Worm (Caenorhabditis elegans) whole organism, L4 larva: ENCODE measurements around the gene ZC513.14.
A peak's percentile ranks its signal among the peaks of the same experiment; 100 is the strongest.

Source experiments
- D1046.2 ChIP-seq: fragments of 200-800 bp; sonication (Bioruptor generic); IDR thresholded peaks from 2 replicates; pipeline ENCODE4 v1.3.6; 2022; ENCODE audit warnings: missing genetic modification characterization, missing compliant biosample characterization
- F10B5.3 ChIP-seq: sonication (generic microtip); optimal IDR thresholded peaks from 2 replicates; lab custom pipeline; 2016; ENCODE audit warnings: mild to moderate bottlenecking, missing genetic modification characterization, missing compliant biosample characterization
- F44E2.7 ChIP-seq: fragments of 200-800 bp; sonication (Bioruptor generic); IDR thresholded peaks from 2 replicates; pipeline ENCODE4 v2.1.2; 2022; ENCODE audit warnings: missing genetic modification characterization, missing compliant biosample characterization
- R02D3.7 ChIP-seq: fragments of 150-350 bp; sonication (generic microtip); optimal IDR thresholded peaks from 3 replicates; lab custom pipeline; 2014; ENCODE audit warnings: missing biosample characterization, missing genetic modification characterization
- T20F7.1 ChIP-seq: fragments of 200-800 bp; sonication (Bioruptor generic); optimal IDR thresholded peaks from 2 replicates; lab custom pipeline; 2018; ENCODE audit warnings: mild to moderate bottlenecking, missing genetic modification characterization, missing compliant biosample characterization
- T26A8.4 ChIP-seq: fragments of 200-800 bp; sonication (Bioruptor generic); IDR thresholded peaks from 2 replicates; pipeline ENCODE4 v1.3.6; 2022; ENCODE audit warnings: missing genetic modification characterization, missing compliant biosample characterization
- Y105C5A.15 ChIP-seq: fragments of 200-800 bp; sonication (Bioruptor generic); IDR thresholded peaks from 2 replicates; pipeline ENCODE4 v1.3.6; 2022; ENCODE audit warnings: missing genetic modification characterization, missing compliant biosample characterization
- Y75B8A.6 ChIP-seq: fragments of 200-800 bp; sonication (Bioruptor generic); IDR thresholded peaks from 2 replicates; pipeline ENCODE4 v1.3.6; 2022; ENCODE audit warnings: missing genetic modification reagents, missing genetic modification characterization, missing compliant biosample characterization
- ZK337.2 ChIP-seq: fragments of 200-800 bp; sonication (Bioruptor generic); IDR thresholded peaks from 2 replicates; pipeline ENCODE4 v1.3.6; 2022; ENCODE audit warnings: missing genetic modification reagents, missing genetic modification characterization, missing compliant biosample characterization
- ZK546.5 ChIP-seq, 2 experiments: sonication (generic microtip); optimal IDR thresholded peaks; 2 replicates each; lab custom pipeline; 2017; ENCODE audit warnings: missing biosample characterization in 2 of 2, missing genetic modification characterization in 2 of 2
- ama-1 ChIP-seq: fragments of 150-350 bp; optimal IDR thresholded peaks from 2 replicates; lab custom pipeline; 2014; ENCODE audit warnings: inconsistent platforms, mixed read lengths
- ceh-20 ChIP-seq: fragments of 200-800 bp; sonication (Bioruptor generic); IDR thresholded peaks from 2 replicates; pipeline ENCODE4 v1.3.6; 2022; ENCODE audit warnings: missing genetic modification reagents, missing genetic modification characterization, missing compliant biosample characterization
- ces-1 ChIP-seq: fragments of 150-350 bp; sonication (generic microtip); optimal IDR thresholded peaks from 4 replicates; lab custom pipeline; 2014; ENCODE audit warnings: missing biosample characterization, missing genetic modification reagents, missing genetic modification characterization
- cey-2 ChIP-seq: sonication (generic microtip); optimal IDR thresholded peaks from 3 replicates; lab custom pipeline; 2017; ENCODE audit warnings: missing genetic modification characterization, mild to moderate bottlenecking, missing compliant biosample characterization, antibody characterized with exemption, borderline replicate concordance; ENCODE audit not compliant: insufficient read depth
- daf-12 ChIP-seq: fragments of 150-350 bp; optimal IDR thresholded peaks from 2 replicates; lab custom pipeline; 2014; ENCODE audit warnings: missing biosample characterization, missing genetic modification reagents, missing genetic modification characterization
- daf-16 ChIP-seq, 3 experiments: sonication (generic microtip); optimal IDR thresholded peaks; 2 replicates each; lab custom pipeline; 2016 to 2017; ENCODE audit warnings: missing genetic modification characterization in 3 of 3, missing genetic modification reagents in 3 of 3, mild to moderate bottlenecking in 2 of 3, missing compliant biosample characterization in 2 of 3, missing biosample characterization in 1 of 3, moderate library complexity in 1 of 3
- daf-8 ChIP-seq: fragments of 200-800 bp; sonication (Bioruptor generic); IDR thresholded peaks from 2 replicates; pipeline ENCODE4 v1.3.6; 2022; ENCODE audit warnings: missing genetic modification characterization, missing compliant biosample characterization
- dmd-6 ChIP-seq: fragments of 200-800 bp; sonication (Bioruptor generic); IDR thresholded peaks from 2 replicates; pipeline ENCODE4 v1.3.6; 2022; ENCODE audit warnings: missing genetic modification reagents, missing genetic modification characterization, missing compliant biosample characterization
- dmd-9 ChIP-seq: fragments of 200-800 bp; sonication (Bioruptor generic); IDR thresholded peaks from 2 replicates; pipeline ENCODE4 v1.3.6; 2022; ENCODE audit warnings: missing genetic modification reagents, missing genetic modification characterization, missing compliant biosample characterization
- dpl-1 ChIP-seq: fragments of 150-350 bp; optimal IDR thresholded peaks from 2 replicates; lab custom pipeline; 2014; ENCODE audit warnings: missing biosample characterization, missing genetic modification reagents, missing genetic modification characterization
- dve-1 ChIP-seq: sonication (generic microtip); optimal IDR thresholded peaks from 2 replicates; lab custom pipeline; 2017; ENCODE audit warnings: antibody characterized with exemption, mild to moderate bottlenecking, missing genetic modification characterization, missing compliant biosample characterization; ENCODE audit not compliant: insufficient read depth
- egl-43 ChIP-seq: fragments of 200-800 bp; sonication (Bioruptor generic); IDR thresholded peaks from 2 replicates; pipeline ENCODE4 v1.3.6; 2022; ENCODE audit warnings: missing genetic modification reagents, missing genetic modification characterization, missing compliant biosample characterization
- hif-1 ChIP-seq, 2 experiments: sonication (generic microtip); optimal IDR thresholded peaks; 2 replicates each; lab custom pipeline; 2016 to 2017; ENCODE audit warnings: missing compliant biosample characterization in 2 of 2, missing genetic modification characterization in 2 of 2, missing genetic modification reagents in 2 of 2, missing genotype in 2 of 2, mild to moderate bottlenecking in 1 of 2
- hlh-11 ChIP-seq: fragments of 200-800 bp; sonication (Bioruptor generic); optimal IDR thresholded peaks from 2 replicates; lab custom pipeline; 2018; ENCODE audit warnings: mild to moderate bottlenecking, missing genetic modification characterization, missing compliant biosample characterization
- hlh-30 ChIP-seq: sonication (generic microtip); optimal IDR thresholded peaks from 2 replicates; lab custom pipeline; 2017; ENCODE audit warnings: antibody characterized with exemption, mild to moderate bottlenecking, missing genetic modification characterization, missing compliant biosample characterization; ENCODE audit not compliant: insufficient read depth
- jun-1 ChIP-seq: fragments of 150-350 bp; optimal IDR thresholded peaks from 2 replicates; lab custom pipeline; 2014; ENCODE audit warnings: missing biosample characterization, missing genetic modification reagents, missing genetic modification characterization
- lin-1 ChIP-seq: fragments of 200-800 bp; sonication (Bioruptor generic); IDR thresholded peaks from 2 replicates; pipeline ENCODE4 v1.3.6; 2022; ENCODE audit warnings: missing genetic modification reagents, missing genetic modification characterization, missing compliant biosample characterization
- lin-29 ChIP-seq: fragments of 200-800 bp; sonication (Bioruptor generic); IDR thresholded peaks from 2 replicates; pipeline ENCODE4 v1.3.6; 2022; ENCODE audit warnings: missing genetic modification reagents, missing genetic modification characterization, missing compliant biosample characterization
- madf-9 ChIP-seq: fragments of 200-800 bp; sonication (Bioruptor generic); conservative IDR thresholded peaks from 2 replicates; pipeline ENCODE4 v1.3.6; 2022; ENCODE audit warnings: missing genetic modification reagents, missing genetic modification characterization, missing compliant biosample characterization
- mep-1 ChIP-seq: fragments of 150-350 bp; sonication (generic microtip); optimal IDR thresholded peaks from 3 replicates; lab custom pipeline; 2014; ENCODE audit warnings: missing biosample characterization, missing genetic modification characterization
- mxl-3 ChIP-seq: fragments of 200-800 bp; sonication (Bioruptor generic); optimal IDR thresholded peaks from 2 replicates; lab custom pipeline; 2018; ENCODE audit warnings: mild to moderate bottlenecking, missing genetic modification characterization, missing compliant biosample characterization
- nhr-28 ChIP-seq: fragments of 150-350 bp; optimal IDR thresholded peaks from 2 replicates; lab custom pipeline; 2014; ENCODE audit warnings: missing biosample characterization, missing genetic modification characterization
- nhr-42 ChIP-seq: fragments of 200-800 bp; sonication (Bioruptor generic); IDR thresholded peaks from 2 replicates; pipeline ENCODE4 v1.3.6; 2022; ENCODE audit warnings: missing genetic modification characterization, missing compliant biosample characterization
- nhr-48 ChIP-seq: sonication (generic microtip); optimal IDR thresholded peaks from 2 replicates; lab custom pipeline; 2016; ENCODE audit warnings: mild to moderate bottlenecking, missing genetic modification characterization, missing compliant biosample characterization
- nhr-6 ChIP-seq: fragments of 150-350 bp; optimal IDR thresholded peaks from 2 replicates; lab custom pipeline; 2014; ENCODE audit warnings: missing biosample characterization, missing genetic modification characterization
- nhr-76 ChIP-seq: fragments of 150-350 bp; optimal IDR thresholded peaks from 2 replicates; lab custom pipeline; 2014; ENCODE audit warnings: missing biosample characterization, missing genetic modification characterization
- php-3 ChIP-seq: fragments of 200-800 bp; sonication (Bioruptor generic); IDR thresholded peaks from 2 replicates; pipeline ENCODE4 v1.3.6; 2022; ENCODE audit warnings: missing genetic modification reagents, missing genetic modification characterization, missing compliant biosample characterization
- pqm-1 ChIP-seq: sonication (generic microtip); optimal IDR thresholded peaks from 2 replicates; lab custom pipeline; 2017; ENCODE audit warnings: missing biosample characterization, missing genetic modification characterization
- rbr-2 ChIP-seq: sonication (generic microtip); optimal IDR thresholded peaks from 2 replicates; lab custom pipeline; 2016; ENCODE audit warnings: missing genotype, missing genetic modification characterization, missing compliant biosample characterization
- set-16 ChIP-seq: fragments of 200-800 bp; sonication (Bioruptor generic); IDR thresholded peaks from 2 replicates; pipeline ENCODE4 v1.3.6; 2022; ENCODE audit warnings: missing genetic modification reagents, missing genetic modification characterization, missing compliant biosample characterization
- skn-1 ChIP-seq: fragments of 150-350 bp; optimal IDR thresholded peaks from 2 replicates; lab custom pipeline; 2014; ENCODE audit warnings: missing biosample characterization, missing genetic modification characterization
- snpc-4 ChIP-seq: fragments of 150-350 bp; optimal IDR thresholded peaks from 2 replicates; lab custom pipeline; 2014; ENCODE audit warnings: missing biosample characterization, missing genetic modification characterization
- spr-1 ChIP-seq: sonication (generic microtip); optimal IDR thresholded peaks from 2 replicates; lab custom pipeline; 2016; ENCODE audit warnings: mild to moderate bottlenecking, missing genetic modification characterization, missing compliant biosample characterization
- tag-97 ChIP-seq: fragments of 200-800 bp; sonication (Bioruptor generic); IDR thresholded peaks from 2 replicates; pipeline ENCODE4 v1.3.6; 2022; ENCODE audit warnings: missing genetic modification characterization, missing compliant biosample characterization
- unc-130 ChIP-seq: sonication (generic microtip); optimal IDR thresholded peaks from 2 replicates; lab custom pipeline; 2016; ENCODE audit warnings: missing genetic modification reagents, missing genetic modification characterization, missing compliant biosample characterization
- zfp-2 ChIP-seq: sonication (generic microtip); optimal IDR thresholded peaks from 2 replicates; lab custom pipeline; 2016; ENCODE audit warnings: mild to moderate bottlenecking, missing genetic modification characterization, missing compliant biosample characterization
- zip-2 ChIP-seq: fragments of 150-350 bp; optimal IDR thresholded peaks from 2 replicates; lab custom pipeline; 2014; ENCODE audit warnings: missing biosample characterization, missing genetic modification characterization

The ZC513.14 gene

DNA sequence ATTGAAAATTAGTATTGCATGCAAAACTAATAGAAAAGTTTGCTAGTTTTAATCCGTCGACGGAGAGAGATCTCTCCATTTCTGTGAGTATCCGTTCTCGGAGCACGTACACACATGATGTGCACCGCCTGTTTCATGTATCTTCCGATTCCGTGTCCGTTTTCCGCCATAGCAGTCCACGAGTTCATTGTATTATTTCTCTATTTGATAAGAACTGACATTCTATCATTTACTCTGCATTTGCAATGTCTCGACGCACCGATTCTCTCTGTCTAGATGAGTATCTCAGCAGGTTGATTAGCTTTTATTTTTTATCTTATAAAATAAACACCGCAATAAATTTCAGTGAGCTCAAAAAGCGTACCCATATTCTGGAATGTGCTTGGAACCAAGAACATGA lies 16.9 kb downstream of the ZC513.14 start (continued):
- TF ChIP-seq jun-1 (tag; lab: Kevin White, UChicago) (no peak), skn-1 (tag; lab: Kevin White, UChicago) (no peak), nhr-76 (tag; lab: Kevin White, UChicago) (no peak), ZK337.2 (no peak), ceh-20 (GFP tag; lab: Robert Waterston, UW) (no peak), spr-1 (no peak), egl-43 (GFP tag; lab: Robert Waterston, UW) (no peak), F44E2.7 (GFP tag; lab: Robert Waterston, UW) (no peak), nhr-48 (tag; lab: Kevin White, UChicago) (no peak), zfp-2 (tag; lab: Kevin White, UChicago) (no peak), dmd-9 (no peak), madf-9 (no peak), Y75B8A.6 (GFP tag; lab: Robert Waterston, UW) (no peak), daf-8 (no peak), mxl-3 (GFP tag; lab: Kevin White, UChicago) (peak; percentile 10), tag-97 (GFP tag; lab: Robert Waterston, UW) (no peak), T26A8.4 (no peak), F10B5.3 (tag; lab: Kevin White, UChicago) (no peak), rbr-2 (tag; lab: Kevin White, UChicago) (no peak), ZK546.5 (tag; optimal IDR thresholded peaks at IDR 0.05; lab: Kevin White, UChicago) (no peak), T20F7.1 (no peak), hif-1 (tag; optimal IDR thresholded peaks at IDR 0.05; lab: Kevin White, UChicago) (no peak), php-3 (GFP tag; lab: Robert Waterston, UW) (0 out of 2 replicates have a peak, but pooled peaks have one; percentile 34), Y105C5A.15 (GFP tag; lab: Robert Waterston, UW) (no peak), set-16 (GFP tag; lab: Robert Waterston, UW) (no peak), snpc-4 (no peak), daf-12 (tag; lab: Kevin White, UChicago) (no peak), lin-29 (GFP tag; lab: Robert Waterston, UW) (no peak), ama-1 (lab: Kevin White, UChicago) (no peak), zip-2 (no peak), hlh-30 (no peak), nhr-42 (GFP tag; lab: Robert Waterston, UW) (no peak), D1046.2 (no peak)

DNA sequence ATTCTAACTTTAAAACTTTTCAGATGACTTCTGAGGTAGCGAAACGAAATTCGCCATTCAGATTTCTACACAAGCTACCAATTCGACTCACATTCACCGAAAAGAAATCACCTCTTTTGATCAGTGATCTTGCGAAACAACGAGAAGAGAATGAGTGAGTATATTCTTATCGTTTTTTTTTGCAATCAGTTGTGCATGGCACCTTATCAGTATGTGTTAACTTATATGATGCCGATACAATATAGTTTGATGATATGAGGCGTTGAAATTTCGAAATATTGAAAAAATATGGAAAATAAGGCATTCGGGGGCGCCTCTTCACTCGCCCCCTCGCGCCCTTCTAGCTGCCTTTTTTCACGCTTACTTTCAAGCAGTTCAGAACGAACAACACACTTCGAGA lies 17.9 kb downstream of the ZC513.14 start:
- TF ChIP-seq dve-1 (tag; lab: Kevin White, UChicago), result peak; percentile 28
- TF ChIP-seq nhr-28 (tag; lab: Kevin White, UChicago), result peak; percentile 81
- TF ChIP-seq daf-16 (GFP tag; optimal IDR thresholded peaks at IDR 0.05; lab: Kevin White, UChicago), result no peak
- peak; percentile 39 for TF ChIP-seq daf-16 (tag; optimal IDR thresholded peaks at IDR 0.05; lab: Kevin White, UChicago)
- TF ChIP-seq pqm-1 (tag; lab: Kevin White, UChicago), result peak; percentile 87
- 0 out of 2 replicates have a peak, but pooled peaks have one; percentile 17 for TF ChIP-seq lin-1 (GFP tag; lab: Robert Waterston, UW)
- TF ChIP-seq dpl-1 (GFP tag; lab: Kevin White, UChicago), result no peak
- no peak for TF ChIP-seq ama-1 (lab: Kevin White, UChicago)
- TF ChIP-seq Y75B8A.6 (GFP tag; lab: Robert Waterston, UW), result no peak
- no peak for TF ChIP-seq R02D3.7 (tag; lab: Kevin White, UChicago)
- TF ChIP-seq zfp-2 (tag; lab: Kevin White, UChicago), result no peak
- no peak for TF ChIP-seq unc-130 (GFP tag; lab: Kevin White, UChicago)
- peak; percentile 1 for TF ChIP-seq mep-1 (tag; lab: Kevin White, UChicago)
- peak; percentile 65 for TF ChIP-seq hlh-11 (tag; lab: Kevin White, UChicago)
- no peak for TF ChIP-seq ces-1 (GFP tag; lab: Kevin White, UChicago)
- peak; percentile 12 for TF ChIP-seq nhr-6 (tag; lab: Kevin White, UChicago)
- peak; percentile 61 for TF ChIP-seq php-3 (GFP tag; lab: Robert Waterston, UW)
- TF ChIP-seq cey-2, result no peak
- TF ChIP-seq dmd-6 (GFP tag; lab: Robert Waterston, UW), result peak; percentile 75
